Worm (Caenorhabditis elegans) whole organism, young adult: Measurements from ENCODE around the gene F59A1.13.

ENCODE experiments used
- B0261.1 ChIP-seq: sonication (generic microtip); optimal IDR thresholded peaks from 2 replicates; lab custom pipeline; 2016; ENCODE audit warnings: mild to moderate bottlenecking, missing genetic modification characterization, moderate library complexity, missing compliant biosample characterization
- B0336.3 ChIP-seq: fragments of 200-800 bp; sonication (Bioruptor generic); IDR thresholded peaks from 2 replicates; pipeline ENCODE4 v1.3.6; 2022; ENCODE audit warnings: missing genetic modification characterization, missing compliant biosample characterization
- C17E4.6 ChIP-seq: fragments of 200-800 bp; sonication (Bioruptor generic); IDR thresholded peaks from 2 replicates; pipeline ENCODE4 v1.3.6; 2022; ENCODE audit warnings: missing genetic modification reagents, missing genetic modification characterization, missing compliant biosample characterization
- F33H1.4 ChIP-seq: fragments of 200-800 bp; sonication (Bioruptor generic); IDR thresholded peaks from 2 replicates; pipeline ENCODE4 v1.3.6; 2022; ENCODE audit warnings: missing genetic modification reagents, missing genetic modification characterization, missing compliant biosample characterization
- F57C9.4 ChIP-seq: sonication (generic microtip); optimal IDR thresholded peaks from 2 replicates; lab custom pipeline; 2017; ENCODE audit warnings: mild to moderate bottlenecking, missing genetic modification characterization, missing compliant biosample characterization
- K11D2.4 ChIP-seq: fragments of 200-800 bp; sonication (Bioruptor generic); IDR thresholded peaks from 2 replicates; pipeline ENCODE4 v1.3.6; 2022; ENCODE audit warnings: missing genetic modification reagents, missing genetic modification characterization, missing compliant biosample characterization
- T07F8.4 ChIP-seq: sonication (generic microtip); optimal IDR thresholded peaks from 2 replicates; lab custom pipeline; 2016; ENCODE audit warnings: mild to moderate bottlenecking, missing genetic modification characterization, moderate library complexity, missing compliant biosample characterization
- T26A5.8 ChIP-seq: sonication (generic microtip); optimal IDR thresholded peaks from 2 replicates; lab custom pipeline; 2016; ENCODE audit warnings: missing genetic modification characterization, missing compliant biosample characterization
- aptf-3 ChIP-seq: fragments of 200-800 bp; sonication (Bioruptor generic); IDR thresholded peaks from 2 replicates; pipeline ENCODE4 v1.3.6; 2022; ENCODE audit warnings: missing genetic modification characterization, missing compliant biosample characterization
- athp-1 ChIP-seq: sonication (generic microtip); optimal IDR thresholded peaks from 2 replicates; lab custom pipeline; 2017; ENCODE audit warnings: mild to moderate bottlenecking, missing genetic modification characterization, missing compliant biosample characterization
- attf-3 ChIP-seq: fragments of 200-800 bp; sonication (Bioruptor generic); conservative IDR thresholded peaks from 2 replicates; pipeline ENCODE4 v1.3.6; 2022; ENCODE audit warnings: missing genetic modification reagents, missing genetic modification characterization, missing compliant biosample characterization
- bed-1 ChIP-seq: fragments of 200-800 bp; sonication (Bioruptor generic); IDR thresholded peaks from 2 replicates; pipeline ENCODE4 v1.3.6; 2022; ENCODE audit warnings: missing genetic modification reagents, missing genetic modification characterization, missing compliant biosample characterization
- cebp-1 ChIP-seq, 2 experiments: fragments of 200-800 bp in 1 of 2; sonication (Bioruptor generic) in 1 of 2; sonication (generic microtip) in 1 of 2; IDR thresholded peaks in 1 of 2; optimal IDR thresholded peaks in 1 of 2; 2 replicates each; pipeline versions ENCODE4 v1.3.6 to Lab custom; 2017 to 2022; ENCODE audit warnings: missing compliant biosample characterization in 2 of 2, missing genetic modification characterization in 2 of 2, mild to moderate bottlenecking in 1 of 2, missing genetic modification reagents in 1 of 2, moderate library complexity in 1 of 2
- ceh-100 ChIP-seq: fragments of 200-800 bp; sonication (Bioruptor generic); IDR thresholded peaks from 2 replicates; pipeline ENCODE4 v1.3.6; 2022; ENCODE audit warnings: missing genetic modification reagents, missing genetic modification characterization, missing compliant biosample characterization
- ceh-58 ChIP-seq: fragments of 200-800 bp; sonication (Bioruptor generic); IDR thresholded peaks from 2 replicates; pipeline ENCODE4 v1.3.6; 2022; ENCODE audit warnings: missing genetic modification characterization, missing compliant biosample characterization
- ceh-91 ChIP-seq: fragments of 200-800 bp; sonication (Bioruptor generic); IDR thresholded peaks from 2 replicates; pipeline ENCODE4 v1.3.6; 2022; ENCODE audit warnings: missing genetic modification reagents, missing genetic modification characterization, missing compliant biosample characterization
- egl-44 ChIP-seq: fragments of 200-800 bp; sonication (Bioruptor generic); IDR thresholded peaks from 2 replicates; pipeline ENCODE4 v1.3.6; 2022; ENCODE audit warnings: missing genetic modification reagents, missing genetic modification characterization, missing compliant biosample characterization
- fkh-3 ChIP-seq: sonication (generic microtip); optimal IDR thresholded peaks from 2 replicates; lab custom pipeline; 2016; ENCODE audit warnings: mild to moderate bottlenecking, missing genetic modification characterization, missing compliant biosample characterization
- lag-1 ChIP-seq: fragments of 200-800 bp; sonication (Bioruptor generic); IDR thresholded peaks from 2 replicates; pipeline ENCODE4 v1.3.6; 2022; ENCODE audit warnings: missing genetic modification reagents, missing genetic modification characterization, missing compliant biosample characterization
- let-526 ChIP-seq: fragments of 200-800 bp; sonication (Bioruptor generic); IDR thresholded peaks from 2 replicates; pipeline ENCODE4 v1.3.6; 2022; ENCODE audit warnings: missing genetic modification reagents, missing genetic modification characterization, missing compliant biosample characterization
- lin-40 ChIP-seq: sonication (generic microtip); optimal IDR thresholded peaks from 2 replicates; lab custom pipeline; 2016; ENCODE audit warnings: missing genetic modification characterization, mild to moderate bottlenecking, missing compliant biosample characterization, missing genotype, missing genetic modification reagents
- madf-3 ChIP-seq: fragments of 200-800 bp; sonication (Bioruptor generic); IDR thresholded peaks from 2 replicates; pipeline ENCODE4 v1.3.6; 2022; ENCODE audit warnings: missing genetic modification reagents, missing genetic modification characterization, missing compliant biosample characterization
- mxl-1 ChIP-seq: sonication (generic microtip); optimal IDR thresholded peaks from 2 replicates; lab custom pipeline; 2016; ENCODE audit warnings: missing genetic modification characterization, missing compliant biosample characterization
- nfya-1 ChIP-seq: sonication (generic microtip); optimal IDR thresholded peaks from 2 replicates; lab custom pipeline; 2017; ENCODE audit warnings: antibody characterized with exemption, missing compliant biosample characterization, missing genetic modification characterization, borderline replicate concordance; ENCODE audit not compliant: insufficient read depth
- nhr-120 ChIP-seq: fragments of 200-800 bp; sonication (Bioruptor generic); IDR thresholded peaks from 2 replicates; pipeline ENCODE4 v1.3.6; 2022; ENCODE audit warnings: missing genetic modification characterization, missing compliant biosample characterization
- repo-1 ChIP-seq: sonication (generic microtip); optimal IDR thresholded peaks from 2 replicates; lab custom pipeline; 2017; ENCODE audit warnings: mild to moderate bottlenecking, missing genetic modification characterization, missing compliant biosample characterization
- rpc-1 ChIP-seq, 2 experiments: fragments of 150-350 bp in 1 of 2; sonication (generic microtip) in 1 of 2; optimal IDR thresholded peaks; 2 replicates each; lab custom pipeline; 2014 to 2018; ENCODE audit warnings: missing biosample characterization in 1 of 2, missing genetic modification characterization in 1 of 2, missing genetic modification reagents in 1 of 2, missing genotype in 1 of 2
- sdz-38 ChIP-seq: sonication (generic microtip); optimal IDR thresholded peaks from 2 replicates; lab custom pipeline; 2016; ENCODE audit warnings: missing genotype, missing genetic modification characterization, missing compliant biosample characterization
- sptf-2 ChIP-seq: fragments of 200-800 bp; sonication (Bioruptor generic); optimal IDR thresholded peaks from 2 replicates; lab custom pipeline; 2018; ENCODE audit warnings: mild to moderate bottlenecking, missing genetic modification characterization, missing compliant biosample characterization
- tlf-1 ChIP-seq: fragments of 200-800 bp; sonication (Bioruptor generic); optimal IDR thresholded peaks from 2 replicates; lab custom pipeline; 2018; ENCODE audit warnings: mild to moderate bottlenecking, missing genetic modification characterization, missing compliant biosample characterization
- unc-130 ChIP-seq: sonication (generic microtip); optimal IDR thresholded peaks from 2 replicates; lab custom pipeline; 2016; ENCODE audit warnings: missing genetic modification reagents, missing genetic modification characterization, missing compliant biosample characterization
- zfh-2 ChIP-seq: fragments of 200-800 bp; sonication (Bioruptor generic); conservative IDR thresholded peaks from 2 replicates; pipeline ENCODE4 v1.3.6; 2022; ENCODE audit warnings: missing genetic modification reagents, missing genetic modification characterization, missing compliant biosample characterization
- ztf-22 ChIP-seq: fragments of 200-800 bp; sonication (Bioruptor generic); optimal IDR thresholded peaks from 2 replicates; lab custom pipeline; 2018; ENCODE audit warnings: mild to moderate bottlenecking, missing genetic modification characterization, moderate library complexity, missing compliant biosample characterization

Gene F59A1.13

DNA sequence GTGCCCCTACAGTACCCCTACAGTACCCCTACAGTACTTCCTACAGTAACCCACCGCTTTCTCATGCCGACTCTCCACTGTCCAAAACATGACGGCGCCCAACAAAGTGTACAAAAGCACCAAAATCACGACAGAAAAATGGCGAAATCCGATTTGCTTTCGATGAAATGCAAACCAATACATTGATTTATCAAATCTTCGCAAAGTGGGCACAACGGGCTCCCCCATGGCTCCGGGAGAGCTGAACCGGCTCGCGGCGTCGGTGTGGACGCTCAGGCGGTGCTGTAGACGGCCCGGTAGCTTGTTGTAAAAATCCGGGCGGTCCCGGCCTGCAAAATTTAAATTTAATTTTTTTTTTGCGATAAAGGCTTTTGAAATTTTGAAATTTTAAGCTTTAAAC is 21.5 kb upstream of the F59A1.13 start:
- TF ChIP-seq B0336.3, result no peak
- TF ChIP-seq ztf-22 (GFP tag; lab: Kevin White, UChicago), result no peak
- TF ChIP-seq ceh-58, result no peak
- TF ChIP-seq nhr-120 (GFP tag; lab: Robert Waterston, UW), result 0 out of 2 replicates have a peak, but pooled peaks have one; percentile 44
- no peak for TF ChIP-seq mxl-1
- no peak for TF ChIP-seq aptf-3 (GFP tag; lab: Robert Waterston, UW)
- peak; percentile 68 for TF ChIP-seq zfh-2 (GFP tag; lab: Robert Waterston, UW)
- TF ChIP-seq lag-1, result no peak
- TF ChIP-seq B0261.1 (tag; lab: Kevin White, UChicago), result no peak
- TF ChIP-seq athp-1 (tag; lab: Kevin White, UChicago), result no peak
- TF ChIP-seq T07F8.4 (tag; lab: Kevin White, UChicago), result no peak

DNA sequence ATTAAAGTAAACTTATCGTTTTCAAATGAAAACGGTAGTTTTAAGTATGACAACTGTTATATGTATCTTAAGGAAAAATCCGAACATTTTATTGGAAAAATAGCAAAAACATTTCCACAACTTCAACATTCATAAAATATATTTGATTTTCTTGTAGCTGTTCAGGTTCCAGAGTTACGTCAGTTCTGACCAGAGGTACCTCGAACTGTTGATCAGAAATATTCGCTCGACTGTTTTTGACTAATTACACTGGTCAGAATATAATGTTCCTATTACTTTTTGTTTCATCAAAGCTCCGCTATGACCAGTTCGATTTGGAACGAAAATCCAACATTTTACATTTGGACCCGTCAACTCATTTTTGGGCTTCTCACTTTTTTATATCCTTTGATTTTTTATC is 16.2 kb upstream of the F59A1.13 start, which contains the start of gene srh-31:
Gene srh-31, plus strand, starts transcription at position 301 of the 400 bp plus-strand sequence.
- no peak for TF ChIP-seq K11D2.4 (GFP tag; lab: Robert Waterston, UW)
- TF ChIP-seq F57C9.4, result no peak
- TF ChIP-seq ceh-58, result no peak
- no peak for TF ChIP-seq tlf-1 (GFP tag; lab: Kevin White, UChicago)
- no peak for TF ChIP-seq rpc-1 (optimal IDR thresholded peaks at IDR 0.05; lab: Kevin White, UChicago)
- TF ChIP-seq rpc-1 (tag; optimal IDR thresholded peaks at IDR 0.05; lab: Kevin White, UChicago), result no peak
- TF ChIP-seq egl-44 (GFP tag; lab: Robert Waterston, UW), result no peak
- TF ChIP-seq bed-1, result no peak

DNA sequence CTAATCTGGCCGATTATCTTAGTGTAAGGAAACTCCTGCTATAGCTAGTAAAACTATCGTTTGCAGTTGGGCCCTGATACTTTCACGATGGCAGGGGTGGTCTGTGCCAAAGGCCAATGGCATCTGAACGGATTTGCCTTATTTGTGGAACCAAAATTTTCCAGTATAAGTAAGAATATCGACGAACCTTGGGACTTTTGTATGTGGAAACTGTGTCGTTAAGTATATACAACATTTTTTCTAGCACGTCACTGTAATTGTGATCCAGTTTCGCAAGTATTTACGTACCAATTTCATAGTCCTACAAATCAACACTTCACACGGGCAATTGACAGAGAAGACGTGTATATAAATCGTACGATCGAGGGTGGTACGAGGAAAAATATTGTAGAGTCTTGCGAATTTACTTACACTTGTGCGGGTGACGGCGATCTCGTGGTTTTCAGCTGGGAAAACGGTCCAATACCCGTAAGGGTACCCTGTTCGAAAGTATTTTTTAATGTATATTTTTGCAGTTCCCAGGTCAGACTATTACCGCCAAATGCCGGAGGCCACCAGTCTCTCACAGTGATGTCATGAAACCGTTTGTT is 15.5 kb upstream of the F59A1.13 start:
- TF ChIP-seq nfya-1, result no peak
- no peak for TF ChIP-seq C17E4.6 (GFP tag; lab: Robert Waterston, UW)
- no peak for TF ChIP-seq let-526 (GFP tag; lab: Robert Waterston, UW)
- TF ChIP-seq attf-3 (GFP tag; lab: Robert Waterston, UW), result no peak
- no peak for TF ChIP-seq unc-130 (GFP tag; lab: Kevin White, UChicago)
- no peak for TF ChIP-seq F33H1.4
- TF ChIP-seq ceh-100 (GFP tag; lab: Robert Waterston, UW), result no peak
- TF ChIP-seq, all 124 proteins: peak for 0

DNA sequence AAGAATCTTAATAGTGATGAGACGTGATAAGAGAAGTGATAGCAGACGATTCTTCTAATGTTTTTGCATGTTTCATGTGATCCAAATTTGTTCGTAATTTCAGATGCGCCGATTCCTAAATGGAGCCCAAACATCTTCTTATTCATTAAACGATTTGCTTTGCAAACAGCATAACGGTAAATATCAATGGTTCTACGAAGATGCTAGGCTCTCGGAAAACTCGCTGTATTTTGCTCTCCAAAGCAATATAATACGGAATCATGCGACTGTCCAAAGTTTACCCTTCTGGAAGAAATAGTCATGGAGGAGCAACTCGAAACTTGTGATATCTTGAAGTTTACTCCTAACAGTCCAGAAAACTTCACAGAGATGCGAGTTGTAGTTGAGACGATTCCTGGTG is 15.0 kb upstream of the F59A1.13 start, which contains the start of gene W06D12.6:
Gene W06D12.6, plus strand, starts transcription at position 301 of the 400 bp plus-strand sequence.
- TF ChIP-seq cebp-1 (GFP tag; IDR thresholded peaks at IDR 0.05; lab: Robert Waterston, UW) (no peak), cebp-1 (tag; optimal IDR thresholded peaks at IDR 0.05; lab: Kevin White, UChicago) (no peak), T26A5.8 (tag; lab: Kevin White, UChicago) (no peak), lin-40 (tag; lab: Kevin White, UChicago) (no peak), sptf-2 (GFP tag; lab: Kevin White, UChicago) (no peak), repo-1 (tag; lab: Kevin White, UChicago) (no peak), fkh-3 (tag; lab: Kevin White, UChicago) (no peak), ceh-91 (GFP tag; lab: Robert Waterston, UW) (no peak), B0336.3 (no peak), sdz-38 (tag; lab: Kevin White, UChicago) (no peak), madf-3 (GFP tag; lab: Robert Waterston, UW) (no peak), nfya-1 (no peak), rpc-1 (optimal IDR thresholded peaks at IDR 0.05; lab: Kevin White, UChicago) (no peak), rpc-1 (tag; optimal IDR thresholded peaks at IDR 0.05; lab: Kevin White, UChicago) (no peak)
- TF ChIP-seq, all 124 proteins: peak for 0
